Worm (Caenorhabditis elegans) whole organism, L1 larva: Measurements from ENCODE around the gene srbc-22.

ENCODE experiments used
- C34B4.2 ChIP-seq: sonication (generic microtip); optimal IDR thresholded peaks from 2 replicates; lab custom pipeline; 2017; ENCODE audit warnings: mild to moderate bottlenecking, missing genetic modification characterization, missing compliant biosample characterization
- F16B12.6 ChIP-seq: fragments of 150-350 bp; optimal IDR thresholded peaks from 2 replicates; lab custom pipeline; 2014; ENCODE audit warnings: missing biosample characterization, missing genetic modification characterization
- Y116A8C.19 ChIP-seq: sonication (generic microtip); optimal IDR thresholded peaks from 2 replicates; lab custom pipeline; 2016; ENCODE audit warnings: missing compliant biosample characterization, missing genetic modification characterization, borderline replicate concordance
- aly-2 ChIP-seq: fragments of 150-350 bp; optimal IDR thresholded peaks from 2 replicates; lab custom pipeline; 2014; ENCODE audit warnings: missing biosample characterization, missing genetic modification characterization
- blmp-1 ChIP-seq: fragments of 150-350 bp; optimal IDR thresholded peaks from 2 replicates; lab custom pipeline; 2014; ENCODE audit warnings: missing biosample characterization, missing genetic modification characterization
- ceh-8 ChIP-seq: fragments of 200-800 bp; sonication (Bioruptor generic); optimal IDR thresholded peaks from 2 replicates; lab custom pipeline; 2018; ENCODE audit warnings: mild to moderate bottlenecking, missing genetic modification characterization, moderate library complexity, missing compliant biosample characterization
- ceh-88 ChIP-seq: fragments of 200-800 bp; sonication (Bioruptor generic); IDR thresholded peaks from 2 replicates; pipeline ENCODE4 v1.3.6; 2022; ENCODE audit warnings: missing genetic modification characterization, missing compliant biosample characterization
- dpl-1 ChIP-seq, 3 experiments: fragments of 150-350 bp in 2 of 3; sonication (generic microtip) in 1 of 3; optimal IDR thresholded peaks; 2 replicates each; lab custom pipeline; 2014 to 2017; ENCODE audit warnings: missing biosample characterization in 3 of 3, missing genetic modification characterization in 3 of 3, missing genetic modification reagents in 3 of 3
- efl-1 ChIP-seq, 4 experiments: fragments of 150-350 bp; optimal IDR thresholded peaks in 3 of 4; peaks in 1 of 4; 1 replicate in 1 of 4; 2 replicates in 3 of 4; lab custom pipeline; 2014; ENCODE audit warnings: missing biosample characterization in 2 of 4, missing genetic modification characterization in 2 of 4, missing genetic modification reagents in 2 of 4
- egl-13 ChIP-seq: sonication (generic microtip); optimal IDR thresholded peaks from 2 replicates; lab custom pipeline; 2016; ENCODE audit warnings: missing genotype, missing genetic modification reagents, missing genetic modification characterization, missing compliant biosample characterization
- elt-2 ChIP-seq: sonication (generic microtip); optimal IDR thresholded peaks from 2 replicates; lab custom pipeline; 2016; ENCODE audit warnings: missing genetic modification characterization, mild to moderate bottlenecking, inconsistent platforms, missing compliant biosample characterization, missing genetic modification reagents
- ets-5 ChIP-seq: fragments of 200-800 bp; sonication (Bioruptor generic); IDR thresholded peaks from 2 replicates; pipeline ENCODE4 v1.3.6; 2022; ENCODE audit warnings: missing genetic modification characterization, missing compliant biosample characterization
- fkh-4 ChIP-seq: sonication (generic microtip); optimal IDR thresholded peaks from 2 replicates; lab custom pipeline; 2016; ENCODE audit warnings: missing compliant biosample characterization, missing genetic modification characterization, borderline replicate concordance
- fkh-8 ChIP-seq: sonication (generic microtip); optimal IDR thresholded peaks from 2 replicates; lab custom pipeline; 2016; ENCODE audit warnings: mild to moderate bottlenecking, missing genetic modification characterization, missing compliant biosample characterization
- fos-1 ChIP-seq: fragments of 150-350 bp; optimal IDR thresholded peaks from 2 replicates; lab custom pipeline; 2014; ENCODE audit warnings: missing biosample characterization, missing genetic modification characterization
- grh-1 ChIP-seq: fragments of 200-800 bp; sonication (Bioruptor generic); IDR thresholded peaks from 2 replicates; pipeline ENCODE4 v1.3.6; 2022; ENCODE audit warnings: missing genetic modification reagents, missing genetic modification characterization, missing compliant biosample characterization
- hlh-17 ChIP-seq: fragments of 200-800 bp; sonication (Bioruptor generic); optimal IDR thresholded peaks from 2 replicates; lab custom pipeline; 2018; ENCODE audit warnings: missing genetic modification characterization, mild to moderate bottlenecking, missing compliant biosample characterization, moderate library complexity, borderline replicate concordance
- lin-13 ChIP-seq: fragments of 150-350 bp; optimal IDR thresholded peaks from 2 replicates; lab custom pipeline; 2014; ENCODE audit warnings: missing biosample characterization, missing genetic modification reagents, missing genetic modification characterization
- lin-39 ChIP-seq: fragments of 150-350 bp; optimal IDR thresholded peaks from 2 replicates; lab custom pipeline; 2014; ENCODE audit warnings: missing biosample characterization, missing genetic modification reagents, missing genetic modification characterization
- mdl-1 ChIP-seq, 2 experiments: fragments of 150-350 bp; optimal IDR thresholded peaks; 2 replicates each; lab custom pipeline; 2014 to 2017; ENCODE audit warnings: missing biosample characterization in 2 of 2, missing genetic modification characterization in 2 of 2, inconsistent platforms in 1 of 2
- nhr-12 ChIP-seq: sonication (generic microtip); optimal IDR thresholded peaks from 2 replicates; lab custom pipeline; 2017; ENCODE audit warnings: missing biosample characterization, missing genetic modification characterization
- nhr-19 ChIP-seq: fragments of 200-800 bp; sonication (Bioruptor generic); conservative IDR thresholded peaks from 2 replicates; pipeline ENCODE4 v1.3.6; 2022; ENCODE audit warnings: missing genetic modification characterization, missing compliant biosample characterization
- nhr-237 ChIP-seq: fragments of 150-350 bp; optimal IDR thresholded peaks from 2 replicates; lab custom pipeline; 2014; ENCODE audit warnings: missing biosample characterization, missing genetic modification characterization
- nhr-47 ChIP-seq: sonication (generic microtip); optimal IDR thresholded peaks from 2 replicates; lab custom pipeline; 2016; ENCODE audit warnings: mild to moderate bottlenecking, missing genetic modification characterization, moderate library complexity, missing compliant biosample characterization
- pag-3 ChIP-seq: sonication (generic microtip); optimal IDR thresholded peaks from 2 replicates; lab custom pipeline; 2017; ENCODE audit warnings: missing genetic modification characterization, mild to moderate bottlenecking, missing compliant biosample characterization, antibody characterized with exemption, borderline replicate concordance; ENCODE audit not compliant: insufficient read depth
- pax-3 ChIP-seq: fragments of 200-800 bp; sonication (Bioruptor generic); optimal IDR thresholded peaks from 2 replicates; lab custom pipeline; 2018; ENCODE audit warnings: mild to moderate bottlenecking, missing genetic modification characterization, moderate library complexity, missing compliant biosample characterization
- pqm-1 ChIP-seq: sonication (generic microtip); optimal IDR thresholded peaks from 3 replicates; lab custom pipeline; 2017; ENCODE audit warnings: missing biosample characterization, missing genetic modification characterization
- skn-1 ChIP-seq: fragments of 150-350 bp; optimal IDR thresholded peaks from 2 replicates; lab custom pipeline; 2014; ENCODE audit warnings: missing biosample characterization, missing genetic modification characterization
- snu-23 ChIP-seq: sonication (generic microtip); optimal IDR thresholded peaks from 2 replicates; lab custom pipeline; 2016; ENCODE audit warnings: missing genetic modification characterization, missing compliant biosample characterization
- sptf-1 ChIP-seq: fragments of 150-350 bp; optimal IDR thresholded peaks from 2 replicates; lab custom pipeline; 2014; ENCODE audit warnings: missing biosample characterization, missing genetic modification characterization
- unc-86 ChIP-seq: sonication (generic microtip); optimal IDR thresholded peaks from 2 replicates; lab custom pipeline; 2016; ENCODE audit warnings: missing genetic modification characterization, missing compliant biosample characterization
- vab-15 ChIP-seq: sonication (generic microtip); optimal IDR thresholded peaks from 2 replicates; lab custom pipeline; 2017; ENCODE audit warnings: missing genotype, mild to moderate bottlenecking, missing genetic modification characterization, missing compliant biosample characterization

The srbc-22 gene

DNA sequence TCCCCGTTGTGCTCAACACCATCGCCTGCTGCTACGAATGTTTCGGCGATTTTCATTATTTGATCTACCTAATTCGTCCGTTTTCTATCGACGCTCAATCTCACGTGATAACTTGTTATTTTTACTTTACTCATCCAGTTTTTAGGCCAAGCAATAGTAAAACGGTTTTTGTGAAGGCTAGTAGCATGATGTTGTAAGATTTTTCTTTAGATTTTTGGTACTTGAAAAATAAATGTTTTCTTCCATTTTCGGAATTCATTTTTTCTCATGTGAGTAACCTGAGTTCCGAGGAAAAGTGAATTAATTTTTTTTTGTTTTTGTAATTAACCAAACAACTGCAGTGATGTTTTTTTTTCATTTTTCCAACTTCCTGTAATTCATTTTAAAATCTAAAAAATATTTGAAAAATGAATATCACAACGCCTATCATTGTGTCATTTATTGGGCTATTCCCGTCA, 20.4 kb downstream of the srbc-22 start, which contains the start of gene srbc-17:
Gene srbc-17, plus strand, starts transcription at position 408 of the 458 bp plus-strand sequence.
- TF ChIP-seq nhr-47 (tag; lab: Kevin White, UChicago) (no peak), C34B4.2 (tag; lab: Kevin White, UChicago) (no peak), nhr-19 (GFP tag; lab: Robert Waterston, UW) (no peak), lin-13 (GFP tag; lab: Kevin White, UChicago) (no peak)
- TF ChIP-seq, all 84 proteins: peak for 0

ce11 chrV:2179214-2179613, 22.3 kb downstream of the srbc-22 start, which contains the start of gene cyp-33C1:
Gene cyp-33C1, plus strand, starts transcription at chrV:2179514.
- TF ChIP-seq hlh-17 (GFP tag; lab: Kevin White, UChicago) (no peak), C34B4.2 (tag; lab: Kevin White, UChicago) (no peak), lin-39 (no peak), skn-1 (tag; lab: Kevin White, UChicago) (no peak), ets-5 (GFP tag; lab: Robert Waterston, UW) (no peak)

DNA sequence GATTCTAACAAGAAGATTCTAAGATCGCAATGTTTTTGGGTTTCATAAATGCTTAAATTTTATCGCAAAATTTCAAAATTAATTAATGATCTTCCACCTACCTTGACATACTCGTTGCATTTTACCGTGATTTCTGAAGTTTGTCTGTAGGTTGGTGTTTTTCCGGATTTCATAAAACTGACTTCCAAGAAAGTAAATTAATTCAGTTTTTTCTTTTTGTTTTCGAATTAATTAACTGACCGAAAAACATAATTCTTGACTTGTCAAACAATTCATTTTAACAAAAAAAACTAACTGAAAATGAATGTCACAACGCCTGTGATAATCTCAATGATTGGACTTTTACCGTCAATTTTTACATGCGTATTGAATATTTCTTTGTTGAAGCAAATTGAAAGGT, 24.8 kb downstream of the srbc-22 start, which contains the start of gene srbc-16:
Gene srbc-16, plus strand, starts transcription at position 301 of the 400 bp plus-strand sequence.
- TF ChIP-seq pag-3 (tag; lab: Kevin White, UChicago), result no peak
- TF ChIP-seq egl-13 (tag; lab: Kevin White, UChicago), result no peak
- no peak for TF ChIP-seq aly-2 (tag; lab: Kevin White, UChicago)
- no peak for TF ChIP-seq F16B12.6 (tag; lab: Kevin White, UChicago)
- TF ChIP-seq lin-13 (GFP tag; lab: Kevin White, UChicago), result no peak
- no peak for TF ChIP-seq fkh-8 (tag; lab: Kevin White, UChicago)
- no peak for TF ChIP-seq ceh-8 (GFP tag; lab: Kevin White, UChicago)
- TF ChIP-seq fos-1, result no peak
- no peak for TF ChIP-seq unc-86 (tag; lab: Kevin White, UChicago)
- no peak for TF ChIP-seq nhr-19 (GFP tag; lab: Robert Waterston, UW)
- TF ChIP-seq nhr-237 (tag; lab: Kevin White, UChicago), result no peak
- TF ChIP-seq nhr-12 (tag; lab: Kevin White, UChicago), result no peak
- TF ChIP-seq mdl-1 (tag; optimal IDR thresholded peaks at IDR 0.05; lab: Kevin White, UChicago), result no peak
- no peak for TF ChIP-seq elt-2
- TF ChIP-seq fkh-4, result no peak
- TF ChIP-seq blmp-1 (tag; lab: Kevin White, UChicago), result no peak
- TF ChIP-seq Y116A8C.19 (tag; lab: Kevin White, UChicago), result no peak
- no peak for TF ChIP-seq ceh-88 (GFP tag; lab: Robert Waterston, UW)
- no peak for TF ChIP-seq sptf-1 (tag; lab: Kevin White, UChicago)

ce11 chrV:2183162-2183561, 26.2 kb downstream of the srbc-22 start, which contains the start of gene cyp-33C2:
Gene cyp-33C2, plus strand, starts transcription at chrV:2183488.
- TF ChIP-seq aly-2 (tag; lab: Kevin White, UChicago), result no peak
- no peak for TF ChIP-seq snu-23 (GFP tag; lab: Kevin White, UChicago)
- peak in 1 of 2 experiments; percentile 2 for TF ChIP-seq efl-1 (optimal IDR thresholded peaks at IDR 0.05; lab: Kevin White, UChicago)
- peak in 1 of 2 experiments; percentile 84 for TF ChIP-seq efl-1 (GFP tag; optimal IDR thresholded peaks at IDR 0.05 in 1 of 2; lab: Kevin White, UChicago)

- TF ChIP-seq dpl-1 (GFP tag; optimal IDR thresholded peaks at IDR 0.05; lab: Kevin White, UChicago), result peak in 1 of 3 experiments; percentile 1
- TF ChIP-seq efl-1 (optimal IDR thresholded peaks at IDR 0.05; lab: Kevin White, UChicago), result no peak
- peak in 1 of 2 experiments; percentile 10 for TF ChIP-seq efl-1 (GFP tag; optimal IDR thresholded peaks at IDR 0.05 in 1 of 2; lab: Kevin White, UChicago)
- no peak for TF ChIP-seq pag-3 (tag; lab: Kevin White, UChicago)
These were observed 28.6 kb downstream of the srbc-22 start for ce11 chrV:2185486-2185885.

ce11 chrV:2187864-2188345, 31.0 kb downstream of the srbc-22 start, which contains the start of gene Y5H2B.3:
Gene Y5H2B.3, plus strand, starts transcription at chrV:2188295.
- no peak for TF ChIP-seq pqm-1 (tag; lab: Kevin White, UChicago)
- no peak for TF ChIP-seq grh-1 (GFP tag; lab: Robert Waterston, UW)
- no peak for TF ChIP-seq pax-3 (tag; lab: Kevin White, UChicago)
- TF ChIP-seq fkh-8 (tag; lab: Kevin White, UChicago), result no peak
- TF ChIP-seq vab-15 (tag; lab: Kevin White, UChicago), result no peak
- no peak for TF ChIP-seq fos-1
